Fruit fly (Drosophila melanogaster) whole organism, embryonic: ENCODE measurements around the gene Tasp1.

Source experiments
- Ada2b ChIP-seq: fragments of 200-800 bp; sonication (Bioruptor generic); IDR thresholded peaks from 2 replicates; pipeline ENCODE4 v1.3.6; 2022; ENCODE audit warnings: missing biosample characterization, missing genetic modification characterization
- CG10209 ChIP-seq: fragments of 200-800 bp; sonication (Bioruptor generic); optimal IDR thresholded peaks from 3 replicates; lab custom pipeline; 2017; ENCODE audit warnings: missing biosample characterization, mild to moderate bottlenecking, missing genetic modification characterization, missing genetic modification reagents
- CG1024 ChIP-seq: fragments of 200-800 bp; sonication (Bioruptor generic); IDR thresholded peaks from 2 replicates; pipeline ENCODE4 v1.3.6; 2022; ENCODE audit warnings: missing biosample characterization, missing genetic modification characterization
- CG10274 ChIP-seq: fragments of 200-800 bp; sonication (Bioruptor generic); optimal IDR thresholded peaks from 3 replicates; lab custom pipeline; 2017; ENCODE audit warnings: missing biosample characterization, mild to moderate bottlenecking, missing genetic modification characterization
- CG11696 ChIP-seq: fragments of 200-800 bp; sonication (Bioruptor generic); IDR thresholded peaks from 2 replicates; pipeline ENCODE4 v1.3.6; 2022; ENCODE audit warnings: missing biosample characterization, missing genetic modification characterization
- CG11723 ChIP-seq: fragments of 200-800 bp; sonication (Bioruptor generic); optimal IDR thresholded peaks from 2 replicates; lab custom pipeline; 2017; ENCODE audit warnings: missing biosample characterization, mild to moderate bottlenecking, missing genetic modification characterization
- CG12155 ChIP-seq: fragments of 200-800 bp; sonication (Bioruptor generic); optimal IDR thresholded peaks from 3 replicates; lab custom pipeline; 2016; ENCODE audit warnings: missing biosample characterization, missing genetic modification characterization
- CG13296 ChIP-seq: fragments of 200-800 bp; sonication (Bioruptor generic); optimal IDR thresholded peaks from 3 replicates; lab custom pipeline; 2018; ENCODE audit warnings: missing biosample characterization, mild to moderate bottlenecking, missing genetic modification characterization
- CG13624 ChIP-seq: fragments of 200-800 bp; sonication (Bioruptor generic); optimal IDR thresholded peaks from 2 replicates; lab custom pipeline; 2016; ENCODE audit warnings: missing biosample characterization, missing genetic modification characterization
- CG15073 ChIP-seq: fragments of 200-800 bp; sonication (Bioruptor generic); optimal IDR thresholded peaks from 2 replicates; lab custom pipeline; 2016; ENCODE audit warnings: missing biosample characterization, missing genetic modification characterization
- CG15269 ChIP-seq: fragments of 200-800 bp; sonication (Bioruptor generic); optimal IDR thresholded peaks from 2 replicates; lab custom pipeline; 2018; ENCODE audit warnings: missing biosample characterization, mild to moderate bottlenecking, missing genetic modification characterization, moderate library complexity
- CG16815 ChIP-seq: fragments of 200-800 bp; sonication (Bioruptor generic); optimal IDR thresholded peaks from 3 replicates; lab custom pipeline; 2017; ENCODE audit warnings: missing biosample characterization, mild to moderate bottlenecking, missing genetic modification characterization
- CG17359 ChIP-seq: fragments of 200-800 bp; sonication (Bioruptor generic); optimal IDR thresholded peaks from 3 replicates; lab custom pipeline; 2018; ENCODE audit warnings: missing biosample characterization, mild to moderate bottlenecking, missing genetic modification characterization, moderate library complexity
- CG17802 ChIP-seq: fragments of 200-800 bp; sonication (Bioruptor generic); optimal IDR thresholded peaks from 2 replicates; lab custom pipeline; 2018; ENCODE audit warnings: missing biosample characterization, mild to moderate bottlenecking, missing genetic modification characterization, moderate library complexity
- CG18262 ChIP-seq: fragments of 200-800 bp; optimal IDR thresholded peaks from 3 replicates; lab custom pipeline; 2019; ENCODE audit warnings: missing biosample characterization, mild to moderate bottlenecking, missing genetic modification characterization, moderate library complexity
- CG31441 ChIP-seq: fragments of 200-800 bp; sonication (Bioruptor generic); IDR thresholded peaks from 2 replicates; pipeline ENCODE4 v1.3.6; 2022; ENCODE audit warnings: missing biosample characterization, missing genetic modification characterization
- CG42726 ChIP-seq: fragments of 200-800 bp; sonication (Bioruptor generic); IDR thresholded peaks from 2 replicates; pipeline ENCODE4 v1.3.6; 2022; ENCODE audit warnings: missing biosample characterization, missing genetic modification characterization; ENCODE audit not compliant: partially characterized antibody
- CG4424 ChIP-seq: fragments of 200-800 bp; sonication (Bioruptor generic); optimal IDR thresholded peaks from 3 replicates; lab custom pipeline; 2016; ENCODE audit warnings: missing biosample characterization, missing genetic modification characterization
- CG7987 ChIP-seq: fragments of 200-800 bp; sonication (Bioruptor generic); optimal IDR thresholded peaks from 2 replicates; lab custom pipeline; 2018; ENCODE audit warnings: missing biosample characterization, mild to moderate bottlenecking, missing genetic modification characterization, moderate library complexity
- CG8924 ChIP-seq: fragments of 200-800 bp; optimal IDR thresholded peaks from 3 replicates; lab custom pipeline; 2019; ENCODE audit warnings: missing biosample characterization, mild to moderate bottlenecking, missing genetic modification characterization, moderate library complexity
- D19A ChIP-seq: fragments of 200-800 bp; optimal IDR thresholded peaks from 3 replicates; lab custom pipeline; 2019; ENCODE audit warnings: missing biosample characterization, mild to moderate bottlenecking, missing genetic modification characterization, moderate library complexity
- Dbx ChIP-seq: fragments of 200-800 bp; sonication (Bioruptor generic); IDR thresholded peaks from 3 replicates; pipeline ENCODE4 v1.3.6; 2022; ENCODE audit warnings: missing biosample characterization, missing genetic modification characterization
- Dek ChIP-seq: fragments of 200-800 bp; sonication (Bioruptor generic); optimal IDR thresholded peaks from 3 replicates; lab custom pipeline; 2019; ENCODE audit warnings: missing biosample characterization, mild to moderate bottlenecking, missing genetic modification characterization, moderate library complexity
- Ets97D ChIP-seq: fragments of 200-800 bp; sonication (Bioruptor generic); optimal IDR thresholded peaks from 3 replicates; lab custom pipeline; 2016; ENCODE audit warnings: missing biosample characterization, missing genetic modification characterization
- HHEX ChIP-seq: fragments of 200-800 bp; sonication (Bioruptor generic); optimal IDR thresholded peaks from 3 replicates; lab custom pipeline; 2017; ENCODE audit warnings: missing biosample characterization, mild to moderate bottlenecking, missing genetic modification characterization, missing genetic modification reagents
- HLH54F ChIP-seq: fragments of 200-800 bp; sonication (Bioruptor generic); optimal IDR thresholded peaks from 3 replicates; lab custom pipeline; 2016; ENCODE audit warnings: missing biosample characterization, missing genetic modification characterization
- Mad ChIP-seq: fragments of 200-800 bp; sonication (Bioruptor generic); optimal IDR thresholded peaks from 2 replicates; lab custom pipeline; 2016; ENCODE audit warnings: missing biosample characterization, missing genetic modification characterization
- NC2α ChIP-seq: fragments of 200-800 bp; sonication (Bioruptor generic); optimal IDR thresholded peaks from 2 replicates; lab custom pipeline; 2016; ENCODE audit warnings: missing biosample characterization, missing genetic modification characterization
- Sox102F ChIP-seq: fragments of 200-800 bp; sonication (Bioruptor generic); optimal IDR thresholded peaks from 2 replicates; lab custom pipeline; 2018; ENCODE audit warnings: missing biosample characterization, mild to moderate bottlenecking, missing genetic modification characterization, moderate library complexity
- bcd ChIP-seq: fragments of 200-800 bp; sonication (Bioruptor generic); optimal IDR thresholded peaks from 2 replicates; lab custom pipeline; 2017; ENCODE audit warnings: missing biosample characterization, mild to moderate bottlenecking, missing genetic modification characterization
- caup ChIP-seq: fragments of 200-800 bp; sonication (Bioruptor generic); optimal IDR thresholded peaks from 3 replicates; lab custom pipeline; 2017; ENCODE audit warnings: missing biosample characterization, mild to moderate bottlenecking, missing genetic modification characterization, moderate library complexity; ENCODE audit not compliant: severe bottlenecking
- crp ChIP-seq, 2 experiments: fragments of 200-800 bp; sonication (Bioruptor generic); optimal IDR thresholded peaks; 2 replicates in 1 of 2; 3 replicates in 1 of 2; lab custom pipeline; 2017; ENCODE audit warnings: missing biosample characterization in 2 of 2, missing genetic modification characterization in 2 of 2, mild to moderate bottlenecking in 1 of 2, moderate library complexity in 1 of 2
- gem ChIP-seq: fragments of 200-800 bp; sonication (Bioruptor generic); optimal IDR thresholded peaks from 2 replicates; lab custom pipeline; 2019; ENCODE audit warnings: missing biosample characterization, mild to moderate bottlenecking, missing genetic modification characterization, moderate library complexity
- hbn ChIP-seq: fragments of 200-800 bp; sonication (Bioruptor generic); IDR thresholded peaks from 2 replicates; pipeline ENCODE4 v1.3.6; 2022; ENCODE audit warnings: missing biosample characterization, missing genetic modification characterization; ENCODE audit not compliant: partially characterized antibody
- lmd ChIP-seq: fragments of 200-800 bp; sonication (Bioruptor generic); IDR thresholded peaks from 2 replicates; pipeline ENCODE4 v1.3.6; 2022; ENCODE audit warnings: missing biosample characterization, missing genetic modification characterization
- lov ChIP-seq, 2 experiments: fragments of 200-800 bp in 1 of 2; fragments of >200 bp in 1 of 2; sonication (Bioruptor generic) in 1 of 2; IDR thresholded peaks in 1 of 2; optimal IDR thresholded peaks in 1 of 2; 2 replicates in 1 of 2; 3 replicates in 1 of 2; pipeline versions ENCODE4 v1.3.6 to Lab custom; 2017 to 2022; ENCODE audit warnings: missing biosample characterization in 1 of 2, missing genetic modification characterization in 1 of 2
- maf-S ChIP-seq: fragments of 200-800 bp; sonication (Bioruptor generic); optimal IDR thresholded peaks from 2 replicates; lab custom pipeline; 2016; ENCODE audit warnings: missing biosample characterization, missing genetic modification characterization
- p53 ChIP-seq: fragments of 200-800 bp; sonication (Bioruptor generic); optimal IDR thresholded peaks from 2 replicates; lab custom pipeline; 2016; ENCODE audit warnings: missing biosample characterization, missing genetic modification characterization
- pho ChIP-seq: fragments of 200-800 bp; sonication (Bioruptor generic); optimal IDR thresholded peaks from 2 replicates; lab custom pipeline; 2016; ENCODE audit warnings: missing biosample characterization, missing genetic modification characterization
- pnt ChIP-seq: fragments of 200-800 bp; sonication (Bioruptor generic); optimal IDR thresholded peaks from 3 replicates; lab custom pipeline; 2016; ENCODE audit warnings: missing biosample characterization, missing genetic modification characterization
- schlank ChIP-seq: fragments of 200-800 bp; sonication (Bioruptor generic); optimal IDR thresholded peaks from 2 replicates; lab custom pipeline; 2018; ENCODE audit warnings: missing biosample characterization, mild to moderate bottlenecking, missing genetic modification characterization
- sd ChIP-seq: fragments of 200-800 bp; sonication (Bioruptor generic); optimal IDR thresholded peaks from 3 replicates; lab custom pipeline; 2018; ENCODE audit warnings: missing biosample characterization, mild to moderate bottlenecking, missing genetic modification characterization, moderate library complexity
- tin ChIP-seq: fragments of 200-800 bp; sonication (Bioruptor generic); optimal IDR thresholded peaks from 3 replicates; lab custom pipeline; 2016; ENCODE audit warnings: missing biosample characterization, missing genetic modification characterization
- toy ChIP-seq: fragments of 200-800 bp; sonication (Bioruptor generic); IDR thresholded peaks from 2 replicates; pipeline ENCODE4 v1.3.6; 2022; ENCODE audit warnings: missing biosample characterization, missing genetic modification characterization
- tup ChIP-seq: fragments of 200-800 bp; sonication (Bioruptor generic); optimal IDR thresholded peaks from 2 replicates; lab custom pipeline; 2016; ENCODE audit warnings: missing biosample characterization, mild to moderate bottlenecking, missing genetic modification characterization, moderate library complexity
- vfl ChIP-seq: fragments of 200-800 bp; sonication (Bioruptor generic); optimal IDR thresholded peaks from 2 replicates; lab custom pipeline; 2016; ENCODE audit warnings: missing biosample characterization, missing genetic modification characterization

Tasp1 gene

dm6 chr3L:16113607-16114337 is 26.4 kb upstream of the Tasp1 start (continued):
- TF ChIP-seq Mad (GFP tag; lab: Kevin White, UChicago) (peak; percentile 81), gem (no peak), CG1024 (GFP tag; lab: Robert Waterston, UW) (0 out of 2 replicates have a peak, but pooled peaks have one; percentile 21), toy (GFP tag; lab: Robert Waterston, UW) (peak; percentile 52; the same call in 1 of the 2 replicates), crp (GFP tag; optimal IDR thresholded peaks at IDR 0.05; lab: Kevin White, UChicago) (peak in 1 of 2 experiments; percentile 32), CG17802 (no peak), pnt (GFP tag; lab: Kevin White, UChicago) (peak; percentile 75), sd (tag; lab: Kevin White, UChicago) (no peak), p53 (GFP tag; lab: Kevin White, UChicago) (peak; percentile 72), CG15073 (GFP tag; lab: Kevin White, UChicago) (peak; percentile 32), CG11696 (peak; percentile 56), CG10209 (GFP tag; lab: Kevin White, UChicago) (peak; percentile 84), CG18262 (tag; lab: Kevin White, UChicago) (peak; percentile 83), lmd (GFP tag; lab: Robert Waterston, UW) (peak; percentile 82; the same call in 1 of the 2 replicates), hbn (GFP tag; lab: Robert Waterston, UW) (peak; percentile 34; the same call in 1 of the 2 replicates), caup (GFP tag; lab: Kevin White, UChicago) (no peak), HLH54F (GFP tag; lab: Kevin White, UChicago) (peak; percentile 91), Ada2b (GFP tag; lab: Robert Waterston, UW) (peak; percentile 71), CG16815 (GFP tag; lab: Kevin White, UChicago) (peak; percentile 57), CG13296 (GFP tag; lab: Kevin White, UChicago) (no peak), CG17359 (tag; lab: Kevin White, UChicago) (peak; percentile 73), CG31441 (GFP tag; lab: Robert Waterston, UW) (no peak; the same call in none of the 2 replicates), CG15269 (tag; lab: Kevin White, UChicago) (no peak), CG12155 (GFP tag; lab: Kevin White, UChicago) (peak; percentile 80), Ets97D (GFP tag; lab: Kevin White, UChicago) (peak; percentile 92), tup (GFP tag; lab: Kevin White, UChicago) (peak; percentile 75), CG10274 (GFP tag; lab: Kevin White, UChicago) (peak; percentile 30), maf-S (GFP tag; lab: Kevin White, UChicago) (peak; percentile 82), schlank (tag; lab: Kevin White, UChicago) (peak; percentile 60), D19A (tag; lab: Kevin White, UChicago) (peak; percentile 66), vfl (GFP tag; lab: Kevin White, UChicago) (peak; percentile 85), CG42726 (peak; percentile 78), Dbx (GFP tag; lab: Robert Waterston, UW) (peak; percentile 89), NC2α (GFP tag; lab: Kevin White, UChicago) (peak; percentile 37), bcd (peak; percentile 84), CG13624 (GFP tag; lab: Kevin White, UChicago) (peak; percentile 92), tin (peak; percentile 78), pho (peak; percentile 93), CG7987 (GFP tag; lab: Kevin White, UChicago) (peak; percentile 86), CG8924 (tag; lab: Kevin White, UChicago) (peak; percentile 91), lov (optimal IDR thresholded peaks at IDR 0.05; lab: Kevin White, UChicago) (no peak), lov (GFP tag; IDR thresholded peaks at IDR 0.05; lab: Robert Waterston, UW) (0 out of 3 replicates have a peak, but pooled peaks have one; percentile 53), CG11723 (GFP tag; lab: Kevin White, UChicago) (peak; percentile 75), CG4424 (GFP tag; lab: Kevin White, UChicago) (peak; percentile 71), HHEX (GFP tag; lab: Kevin White, UChicago) (no peak), Sox102F (GFP tag; lab: Kevin White, UChicago) (no peak), Dek (tag; lab: Kevin White, UChicago) (peak; percentile 78)
